Fruit fly (Drosophila melanogaster) Kc167 (cell line): ENCODE measurements around the gene CheB93a.

Source experiments
- insv ChIP-seq: fragments of >200 bp; optimal IDR thresholded peaks from 3 replicates; lab custom pipeline; 2018; ENCODE audit warnings: missing external identifiers
- psq ChIP-seq: fragments of >200 bp; optimal IDR thresholded peaks from 2 replicates; lab custom pipeline; 2017; ENCODE audit warnings: missing external identifiers
- ttk ChIP-seq: sonication (Bioruptor generic); optimal IDR thresholded peaks from 2 replicates; lab custom pipeline; 2017; ENCODE audit warnings: missing external identifiers

- TF ChIP-seq insv (lab: Kevin White, UChicago) (no peak), ttk (no peak), psq (no peak)
These were observed 38.1 kb downstream of the CheB93a start for dm6 chr3R:21445327-21445726.
